Worm (Caenorhabditis elegans): ENCODE measurements around the gene ZK809.8.

The ZK809.8 gene

DNA sequence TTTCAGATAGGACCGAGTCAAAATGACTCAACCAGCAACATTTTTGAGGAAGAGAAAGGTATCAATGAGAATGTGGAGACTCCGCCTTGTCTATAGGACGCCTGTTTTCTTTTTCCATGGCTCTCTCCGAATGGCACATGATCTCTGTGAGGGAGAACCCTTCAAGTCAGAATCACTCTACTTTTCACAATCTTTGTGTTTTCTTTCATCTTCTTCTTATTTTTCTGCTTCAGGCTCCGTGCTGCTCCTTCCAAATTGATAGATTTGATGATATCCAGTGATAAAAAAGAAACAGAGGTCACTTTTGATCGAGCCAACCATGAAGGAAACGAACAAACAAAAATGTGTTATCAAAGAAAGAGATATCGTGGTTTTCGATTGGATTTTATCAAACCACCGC is at the start of gene ZK809.8:
TSS of gene ZK809.8 (minus strand) at position 34 of the 400 bp plus-strand sequence.
- peak; percentile 51 for TF ChIP-seq ceh-18 (tag; optimal IDR thresholded peaks at IDR 0.05)
- TF ChIP-seq C38D4.7 (GFP tag; optimal IDR thresholded peaks at IDR 0.05): no peak

- TF ChIP-seq ttx-3 (tag; optimal IDR thresholded peaks at IDR 0.05): no peak
- no peak for TF ChIP-seq ceh-30 (tag; optimal IDR thresholded peaks at IDR 0.05)
- no peak for TF ChIP-seq ceh-6 (GFP tag; optimal IDR thresholded peaks at IDR 0.05)
- no peak for TF ChIP-seq sdc-2 (tag; optimal IDR thresholded peaks at IDR 0.05)
- no peak for TF ChIP-seq ets-4 (tag; optimal IDR thresholded peaks at IDR 0.05)
- TF ChIP-seq che-1 (tag; optimal IDR thresholded peaks at IDR 0.05): no peak
- TF ChIP-seq ceh-14 (tag; optimal IDR thresholded peaks at IDR 0.05): no peak
- no peak for TF ChIP-seq ceh-48 (tag; optimal IDR thresholded peaks at IDR 0.05)
- TF ChIP-seq pat-9 (tag; optimal IDR thresholded peaks at IDR 0.05): no peak
- TF ChIP-seq ama-1 (optimal IDR thresholded peaks at IDR 0.05): no peak
- no peak for TF ChIP-seq F13H6.1 (tag; optimal IDR thresholded peaks at IDR 0.05)
- no peak for TF ChIP-seq ceh-24 (tag; optimal IDR thresholded peaks at IDR 0.05)
- no peak for TF ChIP-seq ceh-22 (tag; optimal IDR thresholded peaks at IDR 0.05)
- no peak for TF ChIP-seq nfya-1 (tag; optimal IDR thresholded peaks at IDR 0.05)
- no peak for TF ChIP-seq lin-11 (tag; optimal IDR thresholded peaks at IDR 0.05)
- no peak for TF ChIP-seq Y22D7AL.16 (tag; optimal IDR thresholded peaks at IDR 0.05)
- TF ChIP-seq fax-1 (tag; optimal IDR thresholded peaks at IDR 0.05): no peak
- TF ChIP-seq elt-2 (tag; optimal IDR thresholded peaks at IDR 0.05): no peak
- no peak for TF ChIP-seq K09A11.1 (tag; optimal IDR thresholded peaks at IDR 0.05; ENCODE audit: insufficient read depth)
Observed at ce11 chrIV:11697514-11697913, 48.6 kb upstream of the ZK809.8 start.

DNA sequence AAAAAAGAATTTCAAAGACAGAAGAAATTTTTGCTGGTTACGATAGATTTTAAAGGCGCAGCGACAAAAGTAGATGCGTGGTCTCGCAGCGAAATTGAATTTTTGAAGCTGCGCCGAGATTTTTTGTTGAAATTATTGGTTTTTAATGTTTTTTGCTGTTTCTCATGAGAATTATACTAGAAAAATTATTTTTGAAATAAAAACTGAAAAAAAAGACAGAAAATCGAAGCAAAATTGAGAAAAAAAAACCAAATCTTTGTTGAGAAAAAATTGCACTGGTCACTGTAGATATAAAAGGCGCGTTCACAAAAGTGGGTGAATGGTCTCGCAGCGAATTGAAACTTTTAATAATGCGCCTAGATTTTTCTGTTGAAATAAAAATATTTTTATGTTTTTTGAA is 46.8 kb upstream of the ZK809.8 start:
- TF ChIP-seq eyg-1 (tag; optimal IDR thresholded peaks at IDR 0.05) (no peak), ceh-24 (tag; optimal IDR thresholded peaks at IDR 0.05) (no peak), mec-3 (tag; optimal IDR thresholded peaks at IDR 0.05; ENCODE audit: borderline replicate concordance) (no peak), npax-4 (tag; optimal IDR thresholded peaks at IDR 0.05) (no peak)

ce11 chrIV:11694143-11694542 is 45.3 kb upstream of the ZK809.8 start, which contains the start of gene ZK792.7:
Gene ZK792.7 (plus strand): TSS chrIV:11694443.
- TF ChIP-seq nfya-1 (tag; optimal IDR thresholded peaks at IDR 0.05): no peak
- no peak for TF ChIP-seq ceh-30 (tag; optimal IDR thresholded peaks at IDR 0.05)
- TF ChIP-seq ceh-48 (tag; optimal IDR thresholded peaks at IDR 0.05): peak; percentile 68
- no peak for TF ChIP-seq ceh-2 (tag; optimal IDR thresholded peaks at IDR 0.05)
- no peak for TF ChIP-seq lim-6 (tag; optimal IDR thresholded peaks at IDR 0.05)

DNA sequence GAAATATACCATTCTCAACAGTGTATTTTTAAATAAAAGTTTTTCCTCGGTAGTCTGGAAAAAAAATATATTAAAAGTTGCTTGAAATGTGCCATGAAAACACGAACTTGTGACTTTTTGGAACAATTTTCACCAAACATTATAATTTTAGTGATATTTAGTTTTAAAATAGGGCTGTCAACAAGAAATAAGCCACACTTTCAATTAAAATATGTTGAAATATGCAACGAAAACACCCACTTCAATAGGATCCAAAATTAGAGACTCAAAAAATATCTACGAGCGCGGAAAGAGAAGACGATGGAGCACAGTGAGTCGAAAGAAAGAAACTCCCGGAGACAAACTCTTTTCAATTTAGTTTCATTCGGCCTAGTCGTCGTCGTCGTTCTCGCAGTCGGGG is 44.6 kb upstream of the ZK809.8 start, which contains the start of gene ZK792.12:
TSS of gene ZK792.12 (plus strand) at position 301 of the 400 bp plus-strand sequence.
- TF ChIP-seq ceh-24 (tag; optimal IDR thresholded peaks at IDR 0.05) (no peak), ama-1 (optimal IDR thresholded peaks at IDR 0.05) (no peak)

- TF ChIP-seq pag-3 (tag; optimal IDR thresholded peaks at IDR 0.05; ENCODE audit: borderline replicate concordance) (no peak), ceh-48 (tag; optimal IDR thresholded peaks at IDR 0.05) (no peak), tbx-2 (tag; optimal IDR thresholded peaks at IDR 0.05) (peak; percentile 76), dve-1 (tag; optimal IDR thresholded peaks at IDR 0.05) (peak; percentile 72), nfya-1 (tag; optimal IDR thresholded peaks at IDR 0.05) (peak; percentile 81), elt-4 (tag; optimal IDR thresholded peaks at IDR 0.05) (no peak), pqm-1 (tag; optimal IDR thresholded peaks at IDR 0.05) (peak; percentile 44), pax-1 (tag; optimal IDR thresholded peaks at IDR 0.05) (no peak), syd-9 (tag; optimal IDR thresholded peaks at IDR 0.05) (peak; percentile 52), unc-55 (GFP tag; optimal IDR thresholded peaks at IDR 0.05) (peak; percentile 62), fkh-6 (tag; optimal IDR thresholded peaks at IDR 0.05) (no peak), ets-4 (tag; optimal IDR thresholded peaks at IDR 0.05) (no peak), K02D7.2 (tag; optimal IDR thresholded peaks at IDR 0.05) (no peak), che-1 (tag; optimal IDR thresholded peaks at IDR 0.05) (no peak), unc-3 (GFP tag; conservative IDR thresholded peaks at IDR 0.05) (no peak), unc-3 (tag; optimal IDR thresholded peaks at IDR 0.05) (no peak), F13H6.1 (tag; optimal IDR thresholded peaks at IDR 0.05) (peak; percentile 46), fax-1 (tag; optimal IDR thresholded peaks at IDR 0.05) (no peak), ceh-2 (tag; optimal IDR thresholded peaks at IDR 0.05) (peak; percentile 11), rnt-1 (tag; optimal IDR thresholded peaks at IDR 0.05) (peak; percentile 81), pha-4 (tag; optimal IDR thresholded peaks at IDR 0.05) (no peak), sox-4 (tag; optimal IDR thresholded peaks at IDR 0.05) (no peak), lin-11 (tag; optimal IDR thresholded peaks at IDR 0.05) (no peak), ttx-3 (tag; optimal IDR thresholded peaks at IDR 0.05) (no peak), ceh-45 (GFP tag; IDR thresholded peaks at IDR 0.05) (no peak)
Observed at ce11 chrIV:11692071-11692673, 43.3 kb upstream of the ZK809.8 start.

All from whole organism, late embryonic.